Fruit fly (Drosophila melanogaster) whole organism, embryonic: ENCODE measurements around the gene SerRS-m.

Experiments used
- CG10979 ChIP-seq: fragments of 200-800 bp; sonication (Bioruptor generic); optimal IDR thresholded peaks from 2 replicates; lab custom pipeline; 2018; ENCODE audit warnings: missing biosample characterization, mild to moderate bottlenecking, missing genetic modification characterization, moderate library complexity
- CG11696 ChIP-seq: fragments of 200-800 bp; sonication (Bioruptor generic); IDR thresholded peaks from 2 replicates; pipeline ENCODE4 v1.3.6; 2022; ENCODE audit warnings: missing biosample characterization, missing genetic modification characterization
- CG12769 ChIP-seq: fragments of 200-800 bp; sonication (Bioruptor generic); optimal IDR thresholded peaks from 2 replicates; lab custom pipeline; 2019; ENCODE audit warnings: missing biosample characterization, mild to moderate bottlenecking, missing genetic modification characterization, moderate library complexity
- CG15479 ChIP-seq: fragments of 200-800 bp; sonication (Bioruptor generic); optimal IDR thresholded peaks from 3 replicates; lab custom pipeline; 2019; ENCODE audit warnings: missing biosample characterization, mild to moderate bottlenecking, missing genetic modification characterization, moderate library complexity
- CG1603 ChIP-seq: fragments of 200-800 bp; sonication (Bioruptor generic); optimal IDR thresholded peaks from 2 replicates; lab custom pipeline; 2019; ENCODE audit warnings: missing biosample characterization, mild to moderate bottlenecking, missing genetic modification characterization, moderate library complexity
- CG1647 ChIP-seq: fragments of 200-800 bp; sonication (Bioruptor generic); optimal IDR thresholded peaks from 3 replicates; lab custom pipeline; 2016; ENCODE audit warnings: missing biosample characterization, missing genetic modification characterization
- CG16779 ChIP-seq: fragments of 200-800 bp; sonication (Bioruptor generic); IDR thresholded peaks from 2 replicates; pipeline ENCODE4 v1.3.6; 2022; ENCODE audit warnings: missing biosample characterization, missing genetic modification characterization
- CG18619 ChIP-seq: fragments of 200-800 bp; sonication (Bioruptor generic); optimal IDR thresholded peaks from 3 replicates; lab custom pipeline; 2017; ENCODE audit warnings: missing biosample characterization, mild to moderate bottlenecking, missing genetic modification characterization
- CG2712 ChIP-seq: fragments of 200-800 bp; optimal IDR thresholded peaks from 3 replicates; lab custom pipeline; 2019; ENCODE audit warnings: missing biosample characterization, mild to moderate bottlenecking, missing genetic modification characterization, moderate library complexity
- CG30403 ChIP-seq: fragments of 200-800 bp; sonication (Bioruptor generic); optimal IDR thresholded peaks from 3 replicates; lab custom pipeline; 2016; ENCODE audit warnings: missing biosample characterization, missing genetic modification characterization
- CG31441 ChIP-seq: fragments of 200-800 bp; sonication (Bioruptor generic); IDR thresholded peaks from 2 replicates; pipeline ENCODE4 v1.3.6; 2022; ENCODE audit warnings: missing biosample characterization, missing genetic modification characterization
- CG43689 ChIP-seq: fragments of 200-800 bp; sonication (Bioruptor generic); IDR thresholded peaks from 2 replicates; pipeline ENCODE4 v1.3.6; 2022; ENCODE audit warnings: missing biosample characterization, missing genetic modification characterization
- CG6689 ChIP-seq: fragments of 200-800 bp; sonication (Bioruptor generic); IDR thresholded peaks from 2 replicates; pipeline ENCODE4 v1.3.6; 2022; ENCODE audit warnings: missing biosample characterization, missing genetic modification characterization
- CG7928 ChIP-seq: fragments of 200-800 bp; sonication (Bioruptor generic); optimal IDR thresholded peaks from 2 replicates; lab custom pipeline; 2017; ENCODE audit warnings: missing biosample characterization, mild to moderate bottlenecking, missing genetic modification characterization
- CG7987 ChIP-seq: fragments of 200-800 bp; sonication (Bioruptor generic); optimal IDR thresholded peaks from 2 replicates; lab custom pipeline; 2018; ENCODE audit warnings: missing biosample characterization, mild to moderate bottlenecking, missing genetic modification characterization, moderate library complexity
- Dref ChIP-seq: fragments of 200-800 bp; sonication (Bioruptor generic); IDR thresholded peaks from 2 replicates; pipeline ENCODE4 v1.3.6; 2022; ENCODE audit warnings: missing biosample characterization, missing genetic modification characterization
- Eip74EF ChIP-seq, 2 experiments: fragments of 200-800 bp in 1 of 2; fragments of >200 bp in 1 of 2; sonication (Bioruptor generic) in 1 of 2; optimal IDR thresholded peaks; 2 replicates each; lab custom pipeline; 2017 to 2019; ENCODE audit warnings: missing biosample characterization in 2 of 2, missing genetic modification characterization in 2 of 2, mild to moderate bottlenecking in 1 of 2, moderate library complexity in 1 of 2
- Fer1 ChIP-seq: fragments of 200-800 bp; sonication (Bioruptor generic); optimal IDR thresholded peaks from 2 replicates; lab custom pipeline; 2017; ENCODE audit warnings: missing biosample characterization, mild to moderate bottlenecking, missing genetic modification characterization
- H2.0 ChIP-seq: fragments of 200-800 bp; sonication (Bioruptor generic); IDR thresholded peaks from 2 replicates; pipeline ENCODE4 v1.3.6; 2022; ENCODE audit warnings: missing biosample characterization, missing genetic modification characterization
- HLH4C ChIP-seq: fragments of 200-800 bp; sonication (Bioruptor generic); IDR thresholded peaks from 3 replicates; pipeline ENCODE4 v1.3.6; 2022; ENCODE audit warnings: missing biosample characterization, missing genetic modification characterization; ENCODE audit not compliant: partially characterized antibody
- Jarid2 ChIP-seq: fragments of 200-800 bp; sonication (Bioruptor generic); optimal IDR thresholded peaks from 3 replicates; lab custom pipeline; 2017; ENCODE audit warnings: mild to moderate bottlenecking, missing biosample characterization, missing genetic modification reagents, missing genetic modification characterization
- Lim3 ChIP-seq: fragments of 200-800 bp; sonication (Bioruptor generic); IDR thresholded peaks from 2 replicates; pipeline ENCODE4 v1.3.6; 2022; ENCODE audit warnings: missing biosample characterization, missing genetic modification characterization
- Lpt ChIP-seq: fragments of >200 bp; optimal IDR thresholded peaks from 2 replicates; lab custom pipeline; 2018; ENCODE audit warnings: missing biosample characterization, missing genetic modification characterization
- MESR4 ChIP-seq: fragments of 200-800 bp; sonication (Bioruptor generic); optimal IDR thresholded peaks from 2 replicates; lab custom pipeline; 2018; ENCODE audit warnings: missing biosample characterization, mild to moderate bottlenecking, missing genetic modification characterization, moderate library complexity
- Med ChIP-seq: fragments of 200-800 bp; sonication (Bioruptor generic); peaks from one replicate; lab custom pipeline; 2016; ENCODE audit warnings: missing biosample characterization, missing genetic modification characterization, mild to moderate bottlenecking, inconsistent platforms, moderate library complexity
- PHDP ChIP-seq: fragments of 200-800 bp; sonication (Bioruptor generic); optimal IDR thresholded peaks from 3 replicates; lab custom pipeline; 2018; ENCODE audit warnings: missing biosample characterization, mild to moderate bottlenecking, missing genetic modification characterization, moderate library complexity
- Taf1 ChIP-seq: fragments of 200-800 bp; sonication (Bioruptor generic); IDR thresholded peaks from 2 replicates; pipeline ENCODE4 v1.3.6; 2022; ENCODE audit warnings: missing biosample characterization, missing genetic modification characterization
- ap ChIP-seq: fragments of 200-800 bp; sonication (Bioruptor generic); IDR thresholded peaks from 2 replicates; pipeline ENCODE4 v1.3.6; 2022; ENCODE audit warnings: missing biosample characterization, missing genetic modification characterization
- ato ChIP-seq: fragments of 200-800 bp; sonication (Bioruptor generic); IDR thresholded peaks from 2 replicates; pipeline ENCODE4 v1.3.6; 2022; ENCODE audit warnings: missing biosample characterization, missing genetic modification characterization; ENCODE audit not compliant: partially characterized antibody
- dmrt11E ChIP-seq: fragments of 200-800 bp; sonication (Bioruptor generic); optimal IDR thresholded peaks from 3 replicates; lab custom pipeline; 2018; ENCODE audit warnings: missing biosample characterization, mild to moderate bottlenecking, missing genetic modification characterization, moderate library complexity
- dpn ChIP-seq, 2 experiments: fragments of 200-800 bp; sonication (Bioruptor generic); optimal IDR thresholded peaks; 3 replicates each; lab custom pipeline; 2016; ENCODE audit warnings: missing biosample characterization in 2 of 2, missing genetic modification characterization in 2 of 2
- esg ChIP-seq: fragments of 200-800 bp; sonication (Bioruptor generic); conservative IDR thresholded peaks from 2 replicates; pipeline ENCODE4 v1.3.6; 2022; ENCODE audit warnings: missing biosample characterization, missing genetic modification characterization
- gcm ChIP-seq: fragments of 200-800 bp; sonication (Bioruptor generic); optimal IDR thresholded peaks from 2 replicates; lab custom pipeline; 2019; ENCODE audit warnings: missing biosample characterization, mild to moderate bottlenecking, missing genetic modification characterization, moderate library complexity
- grau ChIP-seq: fragments of 200-800 bp; optimal IDR thresholded peaks from 3 replicates; lab custom pipeline; 2019; ENCODE audit warnings: missing biosample characterization, mild to moderate bottlenecking, missing genetic modification characterization, moderate library complexity
- her ChIP-seq: fragments of 200-800 bp; sonication (Bioruptor generic); optimal IDR thresholded peaks from 2 replicates; lab custom pipeline; 2016; ENCODE audit warnings: missing biosample characterization, missing genetic modification characterization
- klu ChIP-seq: fragments of 200-800 bp; sonication (Bioruptor generic); IDR thresholded peaks from 2 replicates; pipeline ENCODE4 v1.3.6; 2022; ENCODE audit warnings: missing biosample characterization, missing genetic modification characterization
- lilli ChIP-seq: fragments of 200-800 bp; sonication (Bioruptor generic); optimal IDR thresholded peaks from 3 replicates; lab custom pipeline; 2016; ENCODE audit warnings: missing biosample characterization, missing genetic modification characterization
- nom ChIP-seq: fragments of 200-800 bp; sonication (Bioruptor generic); optimal IDR thresholded peaks from 2 replicates; lab custom pipeline; 2017; ENCODE audit warnings: missing biosample characterization, missing genetic modification characterization, mild to moderate bottlenecking, moderate library complexity, missing genetic modification reagents
- org-1 ChIP-seq: fragments of 200-800 bp; sonication (Bioruptor generic); optimal IDR thresholded peaks from 2 replicates; lab custom pipeline; 2017; ENCODE audit warnings: missing biosample characterization, missing genetic modification characterization
- prd ChIP-seq, 3 experiments: fragments of >200 bp in 2 of 3; fragments of 200-800 bp in 1 of 3; sonication (Bioruptor generic) in 1 of 3; optimal IDR thresholded peaks in 2 of 3; IDR thresholded peaks in 1 of 3; 2 replicates in 2 of 3; 3 replicates in 1 of 3; pipeline versions ENCODE4 v1.3.6 to Lab custom; 2017 to 2022; ENCODE audit warnings: missing biosample characterization in 1 of 3, missing genetic modification characterization in 1 of 3
- pros ChIP-seq: fragments of 200-800 bp; sonication (Bioruptor generic); optimal IDR thresholded peaks from 3 replicates; lab custom pipeline; 2019; ENCODE audit warnings: missing biosample characterization, mild to moderate bottlenecking, missing genetic modification characterization, moderate library complexity
- ranshi ChIP-seq: fragments of 200-800 bp; sonication (Bioruptor generic); IDR thresholded peaks from 2 replicates; pipeline ENCODE4 v1.3.6; 2022; ENCODE audit warnings: missing biosample characterization, missing genetic modification characterization
- rib ChIP-seq: fragments of 200-800 bp; sonication (Bioruptor generic); IDR thresholded peaks from 2 replicates; pipeline ENCODE4 v1.3.6; 2022; ENCODE audit warnings: missing biosample characterization, missing genetic modification characterization
- slbo ChIP-seq: fragments of 200-800 bp; sonication (Bioruptor generic); IDR thresholded peaks from 2 replicates; pipeline ENCODE4 v1.3.6; 2022; ENCODE audit warnings: missing biosample characterization, missing genetic modification characterization
- stc ChIP-seq: fragments of 200-800 bp; sonication (Bioruptor generic); IDR thresholded peaks from 2 replicates; pipeline ENCODE4 v1.3.6; 2022; ENCODE audit warnings: missing biosample characterization, missing genetic modification characterization
- trem ChIP-seq: fragments of 200-800 bp; optimal IDR thresholded peaks from 3 replicates; lab custom pipeline; 2019; ENCODE audit warnings: missing biosample characterization, mild to moderate bottlenecking, missing genetic modification characterization, moderate library complexity
- trh ChIP-seq: fragments of 200-800 bp; sonication (Bioruptor generic); optimal IDR thresholded peaks from 2 replicates; lab custom pipeline; 2016; ENCODE audit warnings: missing biosample characterization, missing genetic modification characterization
- vfl ChIP-seq: fragments of 200-800 bp; sonication (Bioruptor generic); optimal IDR thresholded peaks from 2 replicates; lab custom pipeline; 2016; ENCODE audit warnings: missing biosample characterization, missing genetic modification characterization
- wdn ChIP-seq: fragments of 200-800 bp; sonication (Bioruptor generic); IDR thresholded peaks from 2 replicates; pipeline ENCODE4 v1.3.6; 2022; ENCODE audit warnings: missing biosample characterization, missing genetic modification characterization
- zf30C ChIP-seq: fragments of 200-800 bp; sonication (Bioruptor generic); optimal IDR thresholded peaks from 3 replicates; lab custom pipeline; 2018; ENCODE audit warnings: missing biosample characterization, mild to moderate bottlenecking, missing genetic modification characterization

Gene SerRS-m

dm6 chr3R:15347822-15348221, 7.4 kb downstream of the SerRS-m start, which contains the start of the genes CG42726 and CG42727 (continued):
- TF ChIP-seq gcm (GFP tag; lab: Kevin White, UChicago) (peak; percentile 7), wdn (GFP tag; lab: Robert Waterston, UW) (no peak), grau (tag; lab: Kevin White, UChicago) (peak; percentile 39), esg (GFP tag; lab: Robert Waterston, UW) (0 out of 2 replicates have a peak, but pooled peaks have one; percentile 19), dmrt11E (tag; lab: Kevin White, UChicago) (peak; percentile 9), CG1603 (tag; lab: Kevin White, UChicago) (peak; percentile 45), klu (GFP tag; lab: Robert Waterston, UW) (no peak), CG2712 (peak; percentile 55), stc (GFP tag; lab: Robert Waterston, UW) (0 out of 2 replicates have a peak, but pooled peaks have one; percentile 31), prd (optimal IDR thresholded peaks at IDR 0.05; lab: Kevin White, UChicago) (no peak), prd (GFP tag; IDR thresholded peaks at IDR 0.05; lab: Robert Waterston, UW) (peak; percentile 34; the same call in 1 of the 3 replicates), ranshi (GFP tag; lab: Robert Waterston, UW) (peak; percentile 41; the same call in 1 of the 2 replicates), CG7928 (GFP tag; lab: Kevin White, UChicago) (no peak), ato (GFP tag; lab: Robert Waterston, UW) (no peak), ap (GFP tag; lab: Robert Waterston, UW) (no peak), org-1 (GFP tag; lab: Kevin White, UChicago) (no peak), MESR4 (peak; percentile 75), Lpt (GFP tag; lab: Kevin White, UChicago) (no peak), dpn (GFP tag; optimal IDR thresholded peaks at IDR 0.05; lab: Kevin White, UChicago) (peak in 1 of 2 experiments; percentile 46), CG15479 (no peak), CG30403 (GFP tag; lab: Kevin White, UChicago) (peak; percentile 45), Jarid2 (GFP tag; lab: Kevin White, UChicago) (no peak), vfl (peak; percentile 16), CG1647 (peak; percentile 1), pros (GFP tag; lab: Kevin White, UChicago) (no peak), Eip74EF (GFP tag; optimal IDR thresholded peaks at IDR 0.05; lab: Kevin White, UChicago) (no peak), nom (GFP tag; lab: Kevin White, UChicago) (no peak), CG10979 (tag; lab: Kevin White, UChicago) (peak; percentile 30), CG11696 (peak; percentile 41; the same call in 1 of the 2 replicates), CG16779 (GFP tag; lab: Robert Waterston, UW) (no peak), CG31441 (GFP tag; lab: Robert Waterston, UW) (no peak; the same call in 1 of the 2 replicates), lilli (GFP tag; lab: Kevin White, UChicago) (peak; percentile 51), Lim3 (GFP tag; lab: Robert Waterston, UW) (no peak), Fer1 (GFP tag; lab: Kevin White, UChicago) (peak; percentile 50), HLH4C (GFP tag; lab: Robert Waterston, UW) (no peak), CG7987 (no peak), trem (tag; lab: Kevin White, UChicago) (peak; percentile 24), Dref (peak; percentile 41; the same call in 1 of the 2 replicates), slbo (GFP tag; lab: Robert Waterston, UW) (peak; percentile 58; the same call in 1 of the 2 replicates), Med (GFP tag; lab: Kevin White, UChicago) (peak; percentile 89), Taf1 (GFP tag; lab: Robert Waterston, UW) (no peak), H2.0 (GFP tag; lab: Robert Waterston, UW) (0 out of 2 replicates have a peak, but pooled peaks have one; percentile 19), PHDP (tag; lab: Kevin White, UChicago) (peak; percentile 48), zf30C (GFP tag; lab: Kevin White, UChicago) (peak; percentile 96), her (no peak), trh (no peak), CG43689 (GFP tag; lab: Robert Waterston, UW) (no peak), CG18619 (GFP tag; lab: Kevin White, UChicago) (peak; percentile 17), CG12769 (tag; lab: Kevin White, UChicago) (no peak), rib (no peak), CG6689 (GFP tag; lab: Robert Waterston, UW) (peak; percentile 38; the same call in 1 of the 2 replicates)
